Worm (Caenorhabditis elegans): Measurements from ENCODE around the gene F21C10.19.

The F21C10.19 gene

ce11 chrV:9137618-9138017 lies 6.8 kb downstream of the F21C10.19 start, which contains the start of gene pitr-2:
TSS of gene pitr-2 (minus strand) at chrV:9137718.
- TF ChIP-seq Y116A8C.19 (tag; optimal IDR thresholded peaks at IDR 0.05; ENCODE audit: borderline replicate concordance) = no peak
- TF ChIP-seq ceh-63 (GFP tag; optimal IDR thresholded peaks at IDR 0.05) = no peak
- TF ChIP-seq nhr-12 (tag; optimal IDR thresholded peaks at IDR 0.05) = no peak
- TF ChIP-seq ceh-90 (tag; optimal IDR thresholded peaks at IDR 0.05) = no peak
- no peak for TF ChIP-seq elt-2 (tag; optimal IDR thresholded peaks at IDR 0.05)
- TF ChIP-seq lin-14 (GFP tag; optimal IDR thresholded peaks at IDR 0.05) = no peak
- no peak for TF ChIP-seq egl-27 (tag; optimal IDR thresholded peaks at IDR 0.05)
- no peak for TF ChIP-seq lin-13 (GFP tag; optimal IDR thresholded peaks at IDR 0.05)
- TF ChIP-seq hpl-2 (GFP tag; optimal IDR thresholded peaks at IDR 0.05) = no peak
- TF ChIP-seq fkh-10 (GFP tag; optimal IDR thresholded peaks at IDR 0.05) = no peak
- no peak for TF ChIP-seq dpl-1 (GFP tag; optimal IDR thresholded peaks at IDR 0.05)
- TF ChIP-seq ztf-4 (tag; optimal IDR thresholded peaks at IDR 0.05) = no peak
- TF ChIP-seq zip-4 (GFP tag; optimal IDR thresholded peaks at IDR 0.05) = no peak
- no peak for TF ChIP-seq lin-15B (tag; optimal IDR thresholded peaks at IDR 0.05)

- TF ChIP-seq lin-39 (tag; optimal IDR thresholded peaks at IDR 0.05) (no peak), tbx-2 (tag; optimal IDR thresholded peaks at IDR 0.05) (no peak), aly-2 (tag; optimal IDR thresholded peaks at IDR 0.05) (no peak), F16B12.6 (tag; optimal IDR thresholded peaks at IDR 0.05) (no peak), efl-1 (optimal IDR thresholded peaks at IDR 0.05) (no peak), efl-1 (GFP tag; optimal IDR thresholded peaks at IDR 0.05 in 1 of 2) (no peak), unc-86 (tag; optimal IDR thresholded peaks at IDR 0.05) (no peak), egl-13 (tag; optimal IDR thresholded peaks at IDR 0.05) (no peak), pax-3 (tag; optimal IDR thresholded peaks at IDR 0.05) (no peak), ces-1 (GFP tag; optimal IDR thresholded peaks at IDR 0.05) (no peak), ztf-11 (tag; optimal IDR thresholded peaks at IDR 0.05) (no peak), nhr-11 (tag; optimal IDR thresholded peaks at IDR 0.05) (no peak), pag-3 (tag; optimal IDR thresholded peaks at IDR 0.05; ENCODE audit: borderline replicate concordance, insufficient read depth) (no peak), C16A3.4 (tag; optimal IDR thresholded peaks at IDR 0.05) (no peak), ceh-82 (tag; optimal IDR thresholded peaks at IDR 0.05) (no peak), snu-23 (GFP tag; optimal IDR thresholded peaks at IDR 0.05) (no peak)
Measured at ce11 chrV:9141297-9141696, 10.4 kb downstream of the F21C10.19 start, which contains the start of gene pitr-3. TSS of gene pitr-3 (minus strand) at chrV:9141397.

- no peak for TF ChIP-seq lin-15B (tag; optimal IDR thresholded peaks at IDR 0.05)
- no peak for TF ChIP-seq ama-1 (optimal IDR thresholded peaks at IDR 0.05)
- TF ChIP-seq lir-3 (tag; optimal IDR thresholded peaks at IDR 0.05; ENCODE audit: poor library complexity) = no peak
- TF ChIP-seq dsc-1 (tag; optimal IDR thresholded peaks at IDR 0.05) = no peak
- no peak for TF ChIP-seq snu-23 (GFP tag; optimal IDR thresholded peaks at IDR 0.05)
- TF ChIP-seq xbp-1 (tag; optimal IDR thresholded peaks at IDR 0.05) = no peak
- no peak for TF ChIP-seq ceh-63 (GFP tag; optimal IDR thresholded peaks at IDR 0.05)
- TF ChIP-seq fkh-8 (tag; optimal IDR thresholded peaks at IDR 0.05) = no peak
- TF ChIP-seq elt-3 (tag; optimal IDR thresholded peaks at IDR 0.05) = peak in 2 of 6 experiments; percentile 15 to 53
- no peak for TF ChIP-seq efl-1 (optimal IDR thresholded peaks at IDR 0.05)
- peak in 1 of 2 experiments; percentile 73 for TF ChIP-seq efl-1 (GFP tag; optimal IDR thresholded peaks at IDR 0.05 in 1 of 2)
- TF ChIP-seq nhr-71 (tag; optimal IDR thresholded peaks at IDR 0.05) = peak; percentile 14
- TF ChIP-seq pqm-1 (tag; optimal IDR thresholded peaks at IDR 0.05) = no peak
- TF ChIP-seq swsn-7 (tag; optimal IDR thresholded peaks at IDR 0.05) = no peak
- TF ChIP-seq rnt-1 (tag; optimal IDR thresholded peaks at IDR 0.05) = no peak
- TF ChIP-seq tbx-2 (tag; optimal IDR thresholded peaks at IDR 0.05) = no peak
- no peak for TF ChIP-seq ces-1 (GFP tag; optimal IDR thresholded peaks at IDR 0.05)
- no peak for TF ChIP-seq ceh-8 (GFP tag; optimal IDR thresholded peaks at IDR 0.05)
- peak; percentile 60 for TF ChIP-seq blmp-1 (tag; optimal IDR thresholded peaks at IDR 0.05)
- no peak for TF ChIP-seq lsy-2 (tag; optimal IDR thresholded peaks at IDR 0.05)
- no peak for TF ChIP-seq efl-3 (GFP tag; optimal IDR thresholded peaks at IDR 0.05)
- TF ChIP-seq C04F5.9 (tag; optimal IDR thresholded peaks at IDR 0.05) = no peak
- no peak for TF ChIP-seq nhr-90 (tag; optimal IDR thresholded peaks at IDR 0.05; ENCODE audit: poor library complexity)
- no peak for TF ChIP-seq ztf-11 (tag; optimal IDR thresholded peaks at IDR 0.05)
- TF ChIP-seq mef-2 (tag; optimal IDR thresholded peaks at IDR 0.05) = no peak
- TF ChIP-seq hlh-4 (tag; optimal IDR thresholded peaks at IDR 0.05) = no peak
- peak; percentile 74 for TF ChIP-seq nhr-20 (tag; optimal IDR thresholded peaks at IDR 0.05)
- TF ChIP-seq hlh-17 (GFP tag; optimal IDR thresholded peaks at IDR 0.05; ENCODE audit: borderline replicate concordance) = no peak
Measured at ce11 chrV:9143896-9144295, 13.0 kb downstream of the F21C10.19 start.

Data from whole organism, L1 larva.